Fruit fly (Drosophila melanogaster) S2 (cell line): ENCODE results near the gene CG9222.

Source experiments
- CG8478 ChIP-seq: fragments of >200 bp; optimal IDR thresholded peaks from 2 replicates; lab custom pipeline; 2018
- CTCF ChIP-seq, 2 experiments: fragments of >200 bp; optimal IDR thresholded peaks; 2 replicates each; lab custom pipeline; 2018

- TF ChIP-seq CTCF (optimal IDR thresholded peaks at IDR 0.05; lab: Kevin White, UChicago) (no peak), CG8478 (lab: Kevin White, UChicago) (no peak)
Observed at dm6 chr2L:6109313-6109847, 21.4 kb upstream of the CG9222 start.
